Worm (Caenorhabditis elegans) whole organism, L4/young adult: ENCODE data around the gene Y67D8B.5.

Experiments used
- W03F9.2 ChIP-seq: fragments of 150-350 bp; optimal IDR thresholded peaks from 2 replicates; lab custom pipeline; 2014; ENCODE audit warnings: missing biosample characterization, missing genetic modification characterization
- dao-5 ChIP-seq: sonication (generic microtip); optimal IDR thresholded peaks from 2 replicates; lab custom pipeline; 2016; ENCODE audit warnings: missing genotype, missing genetic modification characterization, moderate library complexity, missing compliant biosample characterization

DNA sequence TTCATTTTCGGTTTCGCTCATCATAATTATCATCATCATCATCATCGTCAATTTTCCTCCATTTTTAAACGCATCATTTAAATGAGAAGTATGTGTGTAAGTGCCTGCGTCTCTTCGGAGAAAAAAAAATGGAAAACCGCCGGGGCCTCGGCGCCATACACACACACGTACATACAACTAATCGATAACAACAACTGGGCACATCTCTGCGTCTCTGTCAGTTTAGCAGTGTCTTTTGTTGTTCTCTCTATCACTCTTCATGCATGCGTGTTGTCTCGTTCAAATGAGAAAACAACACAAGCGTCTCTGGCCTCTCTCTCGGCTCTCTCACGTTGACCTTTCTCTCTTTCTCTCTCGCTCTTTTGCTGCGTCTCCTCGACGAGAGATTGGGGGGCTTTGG is 41.4 kb upstream of the Y67D8B.5 start:
- peak; percentile 15 for TF ChIP-seq dao-5 (tag; lab: Kevin White, UChicago)
- TF ChIP-seq W03F9.2 (tag; lab: Kevin White, UChicago), result peak; percentile 67
